Worm (Caenorhabditis elegans): ENCODE data around the gene sax-1.

ce11 chrX:3654623-3655022, 4.7 kb upstream of the sax-1 start, which contains the start of gene R11G1.11:
- TF ChIP-seq him-1 (tag; optimal IDR thresholded peaks at IDR 0.05), result no peak
- TF ChIP-seq W03F9.2 (tag; optimal IDR thresholded peaks at IDR 0.05), result no peak
- no peak for TF ChIP-seq dao-5 (tag; optimal IDR thresholded peaks at IDR 0.05)
